Worm (Caenorhabditis elegans): ENCODE data around the gene oac-42.

oac-42 gene

DNA sequence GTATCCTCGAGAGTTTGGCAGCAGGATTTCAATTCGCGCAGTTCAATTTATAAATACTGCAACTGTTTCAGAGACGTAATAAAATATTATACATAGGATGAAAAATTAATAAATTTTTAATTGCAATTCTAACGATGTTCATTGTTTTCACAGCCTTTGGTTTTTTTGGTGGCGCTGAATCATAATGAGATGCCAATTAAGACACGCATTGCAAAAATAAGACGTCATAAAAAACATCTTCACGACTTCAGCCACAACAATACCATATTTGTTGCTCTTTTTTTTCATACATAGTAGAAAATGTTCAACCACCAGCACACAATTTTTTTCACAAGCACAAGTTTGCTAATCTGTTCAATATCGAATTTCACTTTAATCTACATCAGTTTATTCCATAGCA lies 12.3 kb downstream of the oac-42 start, which contains the start of gene str-56:
TSS of gene str-56 (plus strand) at position 301 of the 400 bp plus-strand sequence.
- no peak for TF ChIP-seq blmp-1 (tag; optimal IDR thresholded peaks at IDR 0.05)
- no peak for TF ChIP-seq flh-1 (GFP tag; optimal IDR thresholded peaks at IDR 0.05)
- TF ChIP-seq nhr-2 (tag; optimal IDR thresholded peaks at IDR 0.05) = no peak
- no peak for TF ChIP-seq elt-3 (tag; optimal IDR thresholded peaks at IDR 0.05)
- no peak for TF ChIP-seq lsy-2 (tag; optimal IDR thresholded peaks at IDR 0.05)
- no peak for TF ChIP-seq tbx-8 (GFP tag; optimal IDR thresholded peaks at IDR 0.05)
- TF ChIP-seq lin-13 (tag; optimal IDR thresholded peaks at IDR 0.05) = no peak
- TF ChIP-seq mls-2 (tag; optimal IDR thresholded peaks at IDR 0.05) = no peak
- TF ChIP-seq pha-4 (tag; optimal IDR thresholded peaks at IDR 0.05) = no peak

DNA sequence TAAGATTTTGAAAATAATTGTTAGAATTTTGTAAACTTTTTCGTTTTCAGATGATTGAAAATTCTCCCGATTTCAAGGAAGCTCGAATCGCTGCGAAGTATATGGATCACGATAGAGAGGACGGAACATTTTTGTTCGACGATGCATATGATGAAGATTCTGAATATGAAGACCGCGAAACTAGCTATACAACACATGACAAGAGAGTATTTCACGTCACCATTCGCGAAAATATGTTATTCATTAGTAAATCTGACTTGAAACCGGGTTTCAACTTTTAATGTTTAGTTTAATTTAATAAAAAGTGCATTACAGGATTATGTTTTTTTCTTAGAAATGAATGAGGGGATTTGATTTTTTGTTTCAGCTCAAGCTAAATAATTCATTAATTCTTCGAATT lies 14.2 kb downstream of the oac-42 start, which contains the start of gene str-57:
TSS of gene str-57 (plus strand) at position 301 of the 400 bp plus-strand sequence.
- TF ChIP-seq ceh-39 (tag; optimal IDR thresholded peaks at IDR 0.05) (no peak), hlh-1 (tag; optimal IDR thresholded peaks at IDR 0.05) (no peak), drap-1 (GFP tag; optimal IDR thresholded peaks at IDR 0.05) (no peak), zip-8 (tag; optimal IDR thresholded peaks at IDR 0.05) (no peak), ceh-83 (GFP tag; optimal IDR thresholded peaks at IDR 0.05) (no peak), elt-1 (tag; optimal IDR thresholded peaks at IDR 0.05; ENCODE audit: borderline replicate concordance, insufficient read depth) (no peak), sptf-1 (tag; optimal IDR thresholded peaks at IDR 0.05) (no peak), nhr-2 (tag; optimal IDR thresholded peaks at IDR 0.05) (no peak), M03D4.4 (tag; optimal IDR thresholded peaks at IDR 0.05) (no peak), nhr-28 (tag; optimal IDR thresholded peaks at IDR 0.05) (no peak), tbx-8 (GFP tag; optimal IDR thresholded peaks at IDR 0.05) (no peak), pha-4 (tag; optimal IDR thresholded peaks at IDR 0.05) (no peak), ceh-43 (GFP tag; optimal IDR thresholded peaks at IDR 0.05) (no peak), unc-39 (tag; optimal IDR thresholded peaks at IDR 0.05) (no peak)

DNA sequence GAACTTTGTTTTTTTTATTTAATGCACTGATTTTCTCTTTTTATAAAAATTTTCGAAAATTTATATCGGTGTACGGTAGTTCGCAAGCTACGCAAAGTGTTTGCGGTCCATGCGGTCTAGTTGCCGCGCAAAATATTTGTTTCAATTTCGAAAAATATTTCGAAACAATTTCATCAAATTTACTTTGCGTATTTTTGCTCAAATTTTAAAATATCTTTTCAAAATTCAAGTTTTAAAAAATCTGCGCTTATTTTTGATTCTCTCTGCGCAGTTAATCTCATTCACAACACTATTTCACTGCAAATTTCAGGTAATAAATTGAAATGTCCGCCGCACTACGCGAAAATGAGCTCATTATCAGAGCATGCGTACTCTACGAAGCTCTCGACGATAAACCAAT lies 17.2 kb downstream of the oac-42 start, which contains the start of gene fbxa-197:
TSS of gene fbxa-197 (plus strand) at position 301 of the 400 bp plus-strand sequence.
- TF ChIP-seq elt-1 (tag; optimal IDR thresholded peaks at IDR 0.05; ENCODE audit: borderline replicate concordance, insufficient read depth) = no peak
- no peak for TF ChIP-seq lin-13 (tag; optimal IDR thresholded peaks at IDR 0.05)
- no peak for TF ChIP-seq nhr-237 (tag; optimal IDR thresholded peaks at IDR 0.05)
- no peak for TF ChIP-seq lin-32 (GFP tag; optimal IDR thresholded peaks at IDR 0.05)
- no peak for TF ChIP-seq ces-1 (GFP tag; optimal IDR thresholded peaks at IDR 0.05)
- no peak for TF ChIP-seq mls-2 (tag; optimal IDR thresholded peaks at IDR 0.05)
- no peak for TF ChIP-seq sem-2 (GFP tag; optimal IDR thresholded peaks at IDR 0.05)
- TF ChIP-seq M03D4.4 (tag; optimal IDR thresholded peaks at IDR 0.05) = no peak
- no peak for TF ChIP-seq tbx-8 (GFP tag; optimal IDR thresholded peaks at IDR 0.05)
- no peak for TF ChIP-seq elt-3 (tag; optimal IDR thresholded peaks at IDR 0.05)
- no peak for TF ChIP-seq cnd-1 (tag; optimal IDR thresholded peaks at IDR 0.05)
- no peak for TF ChIP-seq nhr-12 (tag; optimal IDR thresholded peaks at IDR 0.05)
- TF ChIP-seq mab-5 (tag; optimal IDR thresholded peaks at IDR 0.05) = no peak
- TF ChIP-seq snpc-4 (tag; optimal IDR thresholded peaks at IDR 0.05) = no peak
- TF ChIP-seq unc-120 (tag; optimal IDR thresholded peaks at IDR 0.05; ENCODE audit: poor library complexity, severe bottlenecking) = no peak
- no peak for TF ChIP-seq lsy-2 (tag; optimal IDR thresholded peaks at IDR 0.05)
- TF ChIP-seq nhr-2 (tag; optimal IDR thresholded peaks at IDR 0.05) = no peak

DNA sequence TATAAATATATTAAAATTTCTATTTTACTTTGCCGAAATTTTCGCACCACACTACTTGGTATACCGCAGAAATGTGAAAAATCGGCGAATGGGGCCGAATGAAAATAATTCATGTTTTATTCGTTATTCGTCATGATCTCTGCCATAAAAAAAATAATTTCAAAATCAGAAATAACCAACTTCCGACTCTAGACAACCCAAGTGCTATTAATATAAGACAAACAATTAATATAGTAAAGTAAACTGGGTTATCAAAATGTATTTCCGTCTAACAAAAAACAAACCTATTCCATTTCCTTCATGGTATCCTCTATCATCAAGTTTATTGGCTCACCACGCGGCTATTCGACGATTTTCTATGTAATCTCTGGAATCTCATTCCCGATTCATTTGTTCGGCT lies 18.8 kb downstream of the oac-42 start, which contains the start of gene srh-293:
TSS of gene srh-293 (plus strand) at position 301 of the 400 bp plus-strand sequence.
- TF ChIP-seq mep-1 (tag; optimal IDR thresholded peaks at IDR 0.05) = no peak
- no peak for TF ChIP-seq unc-62 (GFP tag; optimal IDR thresholded peaks at IDR 0.05)
- TF ChIP-seq snpc-4 (tag; optimal IDR thresholded peaks at IDR 0.05) = no peak
- no peak for TF ChIP-seq cnd-1 (tag; optimal IDR thresholded peaks at IDR 0.05)

DNA sequence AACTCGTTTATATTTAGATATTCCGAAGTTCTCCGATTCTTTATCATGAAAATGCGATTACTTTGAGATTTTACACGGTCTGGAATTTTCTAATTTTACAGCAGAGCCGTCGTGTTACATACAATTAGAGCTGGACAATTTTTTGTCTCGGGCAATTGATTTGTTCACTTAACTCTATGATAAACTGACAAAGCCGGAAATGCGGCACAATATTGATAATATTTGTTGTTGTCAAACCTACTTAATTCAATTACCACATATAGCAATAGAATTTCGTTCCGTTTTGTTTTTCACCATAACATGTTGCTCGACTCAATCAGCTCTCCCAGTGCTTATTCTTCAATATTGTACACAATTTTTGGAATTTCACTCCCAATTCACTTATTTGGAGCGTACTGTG lies 21.6 kb downstream of the oac-42 start, which contains the start of gene srh-299:
TSS of gene srh-299 (plus strand) at position 301 of the 400 bp plus-strand sequence.
- TF ChIP-seq elt-3 (tag; optimal IDR thresholded peaks at IDR 0.05) = no peak
- no peak for TF ChIP-seq elt-1 (tag; optimal IDR thresholded peaks at IDR 0.05; ENCODE audit: borderline replicate concordance, insufficient read depth)
- TF ChIP-seq nhr-28 (tag; optimal IDR thresholded peaks at IDR 0.05) = no peak
- no peak for TF ChIP-seq unc-39 (tag; optimal IDR thresholded peaks at IDR 0.05)
- TF ChIP-seq cnd-1 (tag; optimal IDR thresholded peaks at IDR 0.05) = no peak
- TF ChIP-seq ceh-83 (GFP tag; optimal IDR thresholded peaks at IDR 0.05) = no peak
- no peak for TF ChIP-seq tbx-8 (GFP tag; optimal IDR thresholded peaks at IDR 0.05)
- no peak for TF ChIP-seq snpc-4 (tag; optimal IDR thresholded peaks at IDR 0.05)
- no peak for TF ChIP-seq ceh-43 (GFP tag; optimal IDR thresholded peaks at IDR 0.05)
- no peak for TF ChIP-seq nhr-12 (tag; optimal IDR thresholded peaks at IDR 0.05)
- TF ChIP-seq bed-3 (GFP tag; optimal IDR thresholded peaks at IDR 0.05) = no peak
- TF ChIP-seq lin-13 (tag; optimal IDR thresholded peaks at IDR 0.05) = no peak
- TF ChIP-seq ceh-39 (tag; optimal IDR thresholded peaks at IDR 0.05) = no peak
- TF ChIP-seq nhr-2 (tag; optimal IDR thresholded peaks at IDR 0.05) = no peak
- TF ChIP-seq pha-4 (tag; optimal IDR thresholded peaks at IDR 0.05) = no peak
- no peak for TF ChIP-seq blmp-1 (tag; optimal IDR thresholded peaks at IDR 0.05)
